Worm (Caenorhabditis elegans) whole organism, L1 larva: ENCODE data around the gene B0250.18.

Experiments
- C16A3.4 ChIP-seq: fragments of 150-350 bp; optimal IDR thresholded peaks from 2 replicates; lab custom pipeline; 2014; ENCODE audit warnings: missing biosample characterization, missing genetic modification characterization
- C34B4.2 ChIP-seq: sonication (generic microtip); optimal IDR thresholded peaks from 2 replicates; lab custom pipeline; 2017; ENCODE audit warnings: mild to moderate bottlenecking, missing genetic modification characterization, missing compliant biosample characterization
- F16B12.6 ChIP-seq: fragments of 150-350 bp; optimal IDR thresholded peaks from 2 replicates; lab custom pipeline; 2014; ENCODE audit warnings: missing biosample characterization, missing genetic modification characterization
- alr-1 ChIP-seq: fragments of 200-800 bp; sonication (Bioruptor generic); optimal IDR thresholded peaks from 2 replicates; lab custom pipeline; 2018; ENCODE audit warnings: borderline replicate concordance, mild to moderate bottlenecking, missing genetic modification characterization, missing compliant biosample characterization
- aly-2 ChIP-seq: fragments of 150-350 bp; optimal IDR thresholded peaks from 2 replicates; lab custom pipeline; 2014; ENCODE audit warnings: missing biosample characterization, missing genetic modification characterization
- blmp-1 ChIP-seq: fragments of 150-350 bp; optimal IDR thresholded peaks from 2 replicates; lab custom pipeline; 2014; ENCODE audit warnings: missing biosample characterization, missing genetic modification characterization
- ceh-8 ChIP-seq: fragments of 200-800 bp; sonication (Bioruptor generic); optimal IDR thresholded peaks from 2 replicates; lab custom pipeline; 2018; ENCODE audit warnings: mild to moderate bottlenecking, missing genetic modification characterization, moderate library complexity, missing compliant biosample characterization
- ceh-82 ChIP-seq, 3 experiments: fragments of 150-350 bp in 1 of 3; sonication (generic microtip) in 2 of 3; optimal IDR thresholded peaks; 2 replicates each; lab custom pipeline; 2014 to 2017; ENCODE audit warnings: missing biosample characterization in 3 of 3, missing genetic modification characterization in 3 of 3
- ceh-88 ChIP-seq: fragments of 200-800 bp; sonication (Bioruptor generic); IDR thresholded peaks from 2 replicates; pipeline ENCODE4 v1.3.6; 2022; ENCODE audit warnings: missing genetic modification characterization, missing compliant biosample characterization
- ceh-90 ChIP-seq: sonication (generic microtip); optimal IDR thresholded peaks from 2 replicates; lab custom pipeline; 2016; ENCODE audit warnings: missing genetic modification characterization, missing compliant biosample characterization
- ces-1 ChIP-seq: fragments of 150-350 bp; optimal IDR thresholded peaks from 2 replicates; lab custom pipeline; 2014; ENCODE audit warnings: missing biosample characterization, missing genetic modification reagents, missing genetic modification characterization
- dsc-1 ChIP-seq: sonication (generic microtip); optimal IDR thresholded peaks from 2 replicates; lab custom pipeline; 2016; ENCODE audit warnings: mild to moderate bottlenecking, missing genetic modification characterization, missing compliant biosample characterization
- efl-1 ChIP-seq, 4 experiments: fragments of 150-350 bp; optimal IDR thresholded peaks in 3 of 4; peaks in 1 of 4; 1 replicate in 1 of 4; 2 replicates in 3 of 4; lab custom pipeline; 2014; ENCODE audit warnings: missing biosample characterization in 2 of 4, missing genetic modification characterization in 2 of 4, missing genetic modification reagents in 2 of 4
- egl-13 ChIP-seq: sonication (generic microtip); optimal IDR thresholded peaks from 2 replicates; lab custom pipeline; 2016; ENCODE audit warnings: missing genotype, missing genetic modification reagents, missing genetic modification characterization, missing compliant biosample characterization
- elt-2 ChIP-seq: sonication (generic microtip); optimal IDR thresholded peaks from 2 replicates; lab custom pipeline; 2016; ENCODE audit warnings: missing genetic modification characterization, mild to moderate bottlenecking, inconsistent platforms, missing compliant biosample characterization, missing genetic modification reagents
- elt-3 ChIP-seq, 6 experiments: fragments of 150-350 bp in 1 of 6; sonication (generic microtip); optimal IDR thresholded peaks; 2 replicates each; lab custom pipeline; 2017 to 2018; ENCODE audit warnings: missing biosample characterization in 6 of 6, missing genetic modification characterization in 6 of 6, inconsistent platforms in 1 of 6
- ets-5 ChIP-seq: fragments of 200-800 bp; sonication (Bioruptor generic); IDR thresholded peaks from 2 replicates; pipeline ENCODE4 v1.3.6; 2022; ENCODE audit warnings: missing genetic modification characterization, missing compliant biosample characterization
- fkh-10 ChIP-seq: sonication (generic microtip); optimal IDR thresholded peaks from 2 replicates; lab custom pipeline; 2017; ENCODE audit warnings: missing biosample characterization, missing genetic modification reagents, missing genetic modification characterization
- fkh-8 ChIP-seq: sonication (generic microtip); optimal IDR thresholded peaks from 2 replicates; lab custom pipeline; 2016; ENCODE audit warnings: mild to moderate bottlenecking, missing genetic modification characterization, missing compliant biosample characterization
- fos-1 ChIP-seq: fragments of 150-350 bp; optimal IDR thresholded peaks from 2 replicates; lab custom pipeline; 2014; ENCODE audit warnings: missing biosample characterization, missing genetic modification characterization
- hlh-4 ChIP-seq: sonication (generic microtip); optimal IDR thresholded peaks from 2 replicates; lab custom pipeline; 2016; ENCODE audit warnings: mild to moderate bottlenecking, missing genetic modification characterization, missing compliant biosample characterization
- hpl-2 ChIP-seq: fragments of 150-350 bp; optimal IDR thresholded peaks from 2 replicates; lab custom pipeline; 2014; ENCODE audit warnings: missing biosample characterization, missing genetic modification reagents, missing genetic modification characterization
- irx-1 ChIP-seq: sonication (generic microtip); optimal IDR thresholded peaks from 2 replicates; lab custom pipeline; 2016; ENCODE audit warnings: missing genetic modification characterization, missing compliant biosample characterization
- lin-13 ChIP-seq: fragments of 150-350 bp; optimal IDR thresholded peaks from 2 replicates; lab custom pipeline; 2014; ENCODE audit warnings: missing biosample characterization, missing genetic modification reagents, missing genetic modification characterization
- lin-35 ChIP-seq, 2 experiments: fragments of 150-350 bp; optimal IDR thresholded peaks; 2 replicates each; lab custom pipeline; 2014; ENCODE audit warnings: missing biosample characterization in 2 of 2, missing genetic modification characterization in 2 of 2, missing genetic modification reagents in 2 of 2
- mab-9 ChIP-seq: fragments of 200-800 bp; sonication (Bioruptor generic); IDR thresholded peaks from 2 replicates; pipeline ENCODE4 v1.3.6; 2022; ENCODE audit warnings: missing genetic modification reagents, missing genetic modification characterization, missing compliant biosample characterization
- mep-1 ChIP-seq: fragments of 150-350 bp; optimal IDR thresholded peaks from 2 replicates; lab custom pipeline; 2014; ENCODE audit warnings: missing biosample characterization, missing genetic modification characterization
- nhr-20 ChIP-seq: sonication (generic microtip); optimal IDR thresholded peaks from 2 replicates; lab custom pipeline; 2016; ENCODE audit warnings: mild to moderate bottlenecking, missing genetic modification characterization, missing compliant biosample characterization
- nhr-47 ChIP-seq: sonication (generic microtip); optimal IDR thresholded peaks from 2 replicates; lab custom pipeline; 2016; ENCODE audit warnings: mild to moderate bottlenecking, missing genetic modification characterization, moderate library complexity, missing compliant biosample characterization
- nhr-71 ChIP-seq: sonication (generic microtip); optimal IDR thresholded peaks from 2 replicates; lab custom pipeline; 2016; ENCODE audit warnings: mild to moderate bottlenecking, missing genetic modification characterization, moderate library complexity, missing compliant biosample characterization
- nhr-76 ChIP-seq: sonication (generic microtip); optimal IDR thresholded peaks from 2 replicates; lab custom pipeline; 2017; ENCODE audit warnings: missing biosample characterization, missing genetic modification characterization
- nhr-85 ChIP-seq: sonication (generic microtip); peaks from one replicate; lab custom pipeline; 2016; ENCODE audit warnings: missing genetic modification characterization, inconsistent platforms, missing compliant biosample characterization
- pqm-1 ChIP-seq: sonication (generic microtip); optimal IDR thresholded peaks from 3 replicates; lab custom pipeline; 2017; ENCODE audit warnings: missing biosample characterization, missing genetic modification characterization
- rnt-1 ChIP-seq: sonication (generic microtip); optimal IDR thresholded peaks from 2 replicates; lab custom pipeline; 2016; ENCODE audit warnings: mild to moderate bottlenecking, missing genetic modification characterization, moderate library complexity, missing compliant biosample characterization
- skn-1 ChIP-seq: fragments of 150-350 bp; optimal IDR thresholded peaks from 2 replicates; lab custom pipeline; 2014; ENCODE audit warnings: missing biosample characterization, missing genetic modification characterization
- sptf-1 ChIP-seq: fragments of 150-350 bp; optimal IDR thresholded peaks from 2 replicates; lab custom pipeline; 2014; ENCODE audit warnings: missing biosample characterization, missing genetic modification characterization
- unc-62 ChIP-seq: fragments of 150-350 bp; optimal IDR thresholded peaks from 2 replicates; lab custom pipeline; 2014; ENCODE audit warnings: missing biosample characterization, missing genetic modification reagents, missing genetic modification characterization
- xbp-1 ChIP-seq: sonication (generic microtip); optimal IDR thresholded peaks from 2 replicates; lab custom pipeline; 2016; ENCODE audit warnings: missing genetic modification characterization, missing compliant biosample characterization
- zag-1 ChIP-seq: fragments of 150-350 bp; optimal IDR thresholded peaks from 2 replicates; lab custom pipeline; 2014; ENCODE audit warnings: missing biosample characterization, missing genetic modification characterization
- zip-4 ChIP-seq: fragments of 200-800 bp; sonication (Bioruptor generic); optimal IDR thresholded peaks from 2 replicates; lab custom pipeline; 2018; ENCODE audit warnings: mild to moderate bottlenecking, missing genetic modification characterization, moderate library complexity, missing compliant biosample characterization

B0250.18 gene

ce11 chrV:20413426-20413825 is 47.3 kb downstream of the B0250.18 start (continued):
- TF ChIP-seq ces-1 (GFP tag; lab: Kevin White, UChicago) (no peak), F16B12.6 (tag; lab: Kevin White, UChicago) (no peak), aly-2 (no peak), mab-9 (GFP tag; lab: Robert Waterston, UW) (no peak), zag-1 (tag; lab: Kevin White, UChicago) (no peak), egl-13 (tag; lab: Kevin White, UChicago) (no peak), nhr-76 (tag; lab: Kevin White, UChicago) (no peak), xbp-1 (no peak), ceh-90 (no peak)

ce11 chrV:20412225-20412624 is 48.5 kb downstream of the B0250.18 start:
- TF ChIP-seq efl-1 (optimal IDR thresholded peaks at IDR 0.05; lab: Kevin White, UChicago) (no peak), efl-1 (GFP tag; optimal IDR thresholded peaks at IDR 0.05 in 1 of 2; lab: Kevin White, UChicago) (peak in 1 of 2 experiments; percentile 88), nhr-20 (no peak), fkh-10 (no peak), nhr-71 (no peak), elt-3 (tag; optimal IDR thresholded peaks at IDR 0.05; lab: Kevin White, UChicago) (peak in 2 of 6 experiments; percentile 24 to 49), lin-35 (GFP tag; optimal IDR thresholded peaks at IDR 0.05; lab: Kevin White, UChicago) (peak in 1 of 2 experiments; percentile 33), blmp-1 (tag; lab: Kevin White, UChicago) (peak; percentile 54), sptf-1 (tag; lab: Kevin White, UChicago) (no peak), aly-2 (no peak), elt-2 (tag; lab: Kevin White, UChicago) (peak; percentile 41), nhr-76 (tag; lab: Kevin White, UChicago) (no peak), rnt-1 (tag; lab: Kevin White, UChicago) (no peak), ceh-82 (tag; optimal IDR thresholded peaks at IDR 0.05; lab: Kevin White, UChicago) (no peak)

- TF ChIP-seq alr-1 (tag; lab: Kevin White, UChicago) (no peak), C16A3.4 (no peak), C34B4.2 (no peak), lin-13 (no peak), zip-4 (no peak), hlh-4 (tag; lab: Kevin White, UChicago) (no peak), irx-1 (tag; lab: Kevin White, UChicago) (no peak), pqm-1 (tag; lab: Kevin White, UChicago) (no peak), aly-2 (no peak)
These were observed 49.0 kb downstream of the B0250.18 start, which contains the start of gene F53H2.3 for ce11 chrV:20411659-20412058. Gene F53H2.3 (minus strand): TSS chrV:20411759.

ce11 chrV:20410285-20410684 is 50.4 kb downstream of the B0250.18 start:
- TF ChIP-seq nhr-85 (tag; lab: Kevin White, UChicago) = no peak
- TF ChIP-seq efl-1 (optimal IDR thresholded peaks at IDR 0.05; lab: Kevin White, UChicago) = no peak
- TF ChIP-seq efl-1 (GFP tag; optimal IDR thresholded peaks at IDR 0.05 in 1 of 2; lab: Kevin White, UChicago) = peak in 1 of 2 experiments; percentile 86

- TF ChIP-seq alr-1 (tag; lab: Kevin White, UChicago) = no peak
- no peak for TF ChIP-seq ets-5 (GFP tag; lab: Robert Waterston, UW)
- no peak for TF ChIP-seq unc-62
- TF ChIP-seq F16B12.6 (tag; lab: Kevin White, UChicago) = no peak
- no peak for TF ChIP-seq dsc-1 (tag; lab: Kevin White, UChicago)
- no peak for TF ChIP-seq hpl-2 (GFP tag; lab: Kevin White, UChicago)
- TF ChIP-seq skn-1 (tag; lab: Kevin White, UChicago) = no peak
- no peak for TF ChIP-seq fkh-8
- no peak for TF ChIP-seq mep-1
- TF ChIP-seq ceh-88 (GFP tag; lab: Robert Waterston, UW) = no peak
- no peak for TF ChIP-seq ceh-8 (GFP tag; lab: Kevin White, UChicago)
- no peak for TF ChIP-seq blmp-1 (tag; lab: Kevin White, UChicago)
- TF ChIP-seq ceh-90 = no peak
- no peak for TF ChIP-seq fos-1
- no peak for TF ChIP-seq sptf-1 (tag; lab: Kevin White, UChicago)
- no peak for TF ChIP-seq efl-1 (optimal IDR thresholded peaks at IDR 0.05; lab: Kevin White, UChicago)
- TF ChIP-seq efl-1 (GFP tag; optimal IDR thresholded peaks at IDR 0.05 in 1 of 2; lab: Kevin White, UChicago) = no peak
- TF ChIP-seq nhr-47 = no peak
These were observed 51.7 kb downstream of the B0250.18 start for ce11 chrV:20409016-20409415.
